Fruit fly (Drosophila melanogaster) whole organism: ENCODE data around the gene CG11560.

Experiments used
- Dll ChIP-seq: fragments of >200 bp; optimal IDR thresholded peaks from 2 replicates; lab custom pipeline; 2017
- EcR ChIP-seq, 2 experiments: fragments of >200 bp; optimal IDR thresholded peaks; 2 replicates each; lab custom pipeline; 2017; ENCODE audit warnings: missing biosample characterization in 2 of 2, missing genetic modification characterization in 2 of 2, missing genetic modification reagents in 2 of 2
- pan ChIP-seq: fragments of >200 bp; optimal IDR thresholded peaks from 2 replicates; lab custom pipeline; 2017
- psq ChIP-seq: fragments of >200 bp; optimal IDR thresholded peaks from 2 replicates; lab custom pipeline; 2017
- usp ChIP-seq: fragments of >200 bp; optimal IDR thresholded peaks from 2 replicates; lab custom pipeline; 2017; ENCODE audit warnings: missing biosample characterization, missing genetic modification characterization, mixed read lengths

DNA sequence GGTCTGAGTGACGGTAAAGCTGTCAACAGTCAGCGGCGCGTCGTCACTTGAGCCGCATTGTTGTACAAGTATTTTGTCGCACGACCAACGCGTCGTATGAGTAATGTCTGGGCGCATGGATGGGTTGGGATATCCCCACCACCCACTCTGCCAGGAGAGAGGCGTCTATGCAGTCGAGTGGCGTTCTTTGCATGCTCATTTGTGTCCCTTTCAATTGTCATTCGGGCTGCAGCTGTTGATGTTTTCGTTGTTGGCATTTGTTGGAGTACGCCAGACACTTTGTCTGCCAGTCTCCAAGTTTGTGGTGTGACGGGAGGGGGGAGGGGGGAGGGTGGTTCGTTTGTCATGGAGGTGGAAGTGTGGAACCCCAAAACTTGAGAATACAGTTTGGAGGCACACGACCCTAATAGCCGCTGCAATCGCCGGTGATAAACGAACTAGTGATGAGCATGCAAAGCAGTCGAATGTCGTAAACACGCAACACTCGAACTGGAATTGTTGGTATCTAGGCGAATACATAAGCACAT lies 42.4 kb downstream of the CG11560 start:
- TF ChIP-seq pan (lab: Kevin White, UChicago) (no peak), psq (lab: Kevin White, UChicago) (no peak), Dll (no peak), usp (GFP tag; lab: Kevin White, UChicago) (no peak), EcR (GFP tag; optimal IDR thresholded peaks at IDR 0.05; lab: Kevin White, UChicago) (no peak)
